Worm (Caenorhabditis elegans) whole organism, mixed stage, embryonic: ENCODE measurements around the gene ugt-41.

Source experiments
- M03D4.4 ChIP-seq: sonication (generic microtip); optimal IDR thresholded peaks from 2 replicates; lab custom pipeline; 2017; ENCODE audit warnings: mild to moderate bottlenecking, missing genetic modification characterization, missing compliant biosample characterization
- lin-13 ChIP-seq: fragments of 150-350 bp; optimal IDR thresholded peaks from 2 replicates; lab custom pipeline; 2014; ENCODE audit warnings: missing biosample characterization, missing genetic modification characterization
- mab-5 ChIP-seq: fragments of 150-350 bp; optimal IDR thresholded peaks from 2 replicates; lab custom pipeline; 2014; ENCODE audit warnings: missing biosample characterization, missing genetic modification characterization
- snpc-4 ChIP-seq: fragments of 150-350 bp; optimal IDR thresholded peaks from 2 replicates; lab custom pipeline; 2014; ENCODE audit warnings: missing biosample characterization, missing genetic modification characterization
- sptf-1 ChIP-seq: sonication (generic microtip); optimal IDR thresholded peaks from 2 replicates; lab custom pipeline; 2017; ENCODE audit warnings: mild to moderate bottlenecking, missing genetic modification characterization, moderate library complexity, missing compliant biosample characterization
- tbx-8 ChIP-seq: fragments of 200-800 bp; sonication (Bioruptor generic); optimal IDR thresholded peaks from 2 replicates; lab custom pipeline; 2018; ENCODE audit warnings: mild to moderate bottlenecking, missing genetic modification characterization, moderate library complexity, missing compliant biosample characterization

DNA sequence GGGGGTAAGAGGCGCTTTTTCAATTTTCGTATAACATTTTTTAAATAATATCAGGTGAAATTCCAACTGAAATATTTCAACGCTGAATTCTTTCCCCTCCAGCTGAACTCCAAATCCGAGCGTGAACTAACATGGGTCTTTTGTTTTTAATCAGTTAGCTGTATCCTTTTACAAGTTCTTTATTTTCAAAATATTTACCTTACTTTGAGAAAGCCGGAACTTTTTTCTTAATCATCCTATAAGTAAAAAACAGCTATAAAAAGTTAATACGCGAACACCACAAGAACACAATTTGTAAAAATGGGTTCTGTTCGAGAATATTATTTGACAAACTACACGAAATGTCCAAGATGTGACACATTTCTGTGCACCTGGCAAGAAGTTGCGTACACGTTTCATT is 815 bp upstream of the ugt-41 start, which contains the start of gene srh-83:
- TF ChIP-seq mab-5 (no peak), snpc-4 (tag; lab: Kevin White, UChicago) (no peak), sptf-1 (tag; lab: Kevin White, UChicago) (no peak), lin-13 (tag; lab: Kevin White, UChicago) (no peak), tbx-8 (GFP tag; lab: Kevin White, UChicago) (no peak), M03D4.4 (no peak)
